Worm (Caenorhabditis elegans): ENCODE results near the gene DH11.5.

Gene DH11.5

DNA sequence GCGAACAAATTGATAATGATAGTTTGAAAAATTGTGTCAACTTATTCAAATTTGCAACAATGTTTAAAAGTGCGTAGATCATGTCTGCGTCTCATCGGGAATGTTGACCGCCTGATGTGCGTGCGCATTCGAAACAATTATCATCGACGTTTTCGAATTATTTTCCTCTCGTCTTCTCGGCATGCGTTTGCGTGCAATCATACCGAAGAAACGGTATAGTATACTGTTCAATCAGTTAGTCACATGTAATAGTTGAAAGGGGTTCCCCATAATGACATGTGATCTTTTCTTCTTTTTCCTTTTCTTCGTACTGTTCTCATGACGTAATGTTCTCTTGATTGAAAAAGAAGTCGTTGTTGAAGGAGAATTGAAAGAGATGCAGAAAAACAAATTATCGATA, 40.4 kb downstream of the DH11.5 start:
- TF ChIP-seq zip-8 (tag; optimal IDR thresholded peaks at IDR 0.05) (peak; percentile 2), ceh-43 (GFP tag; optimal IDR thresholded peaks at IDR 0.05) (no peak)

DNA sequence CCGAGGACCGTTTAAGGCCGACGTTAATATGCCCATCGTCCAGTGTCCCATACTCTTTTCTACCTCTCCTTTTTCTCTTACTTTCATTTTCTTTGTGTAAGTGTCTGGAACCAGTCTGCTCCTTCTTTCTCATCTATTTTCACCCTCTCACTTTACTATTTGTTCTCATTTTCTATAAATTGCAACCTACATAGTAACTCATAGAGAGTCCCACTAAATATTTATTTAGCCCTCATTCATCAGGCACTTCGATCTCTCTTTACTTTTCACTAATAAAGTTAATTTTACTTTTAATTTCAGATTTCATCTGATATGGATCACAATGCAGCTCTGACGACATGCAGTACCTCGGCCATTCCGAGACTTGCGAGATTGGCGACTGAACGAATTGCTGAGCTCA, 41.0 kb downstream of the DH11.5 start, which contains the start of gene zyg-11:
Gene zyg-11 (plus strand): TSS at position 301 of the 400 bp plus-strand sequence.
- TF ChIP-seq lsy-2 (tag; optimal IDR thresholded peaks at IDR 0.05): no peak
- no peak for TF ChIP-seq mls-2 (tag; optimal IDR thresholded peaks at IDR 0.05)
- no peak for TF ChIP-seq hlh-1 (tag; optimal IDR thresholded peaks at IDR 0.05)
- TF ChIP-seq blmp-1 (tag; optimal IDR thresholded peaks at IDR 0.05): no peak
- no peak for TF ChIP-seq lin-13 (tag; optimal IDR thresholded peaks at IDR 0.05)

DNA sequence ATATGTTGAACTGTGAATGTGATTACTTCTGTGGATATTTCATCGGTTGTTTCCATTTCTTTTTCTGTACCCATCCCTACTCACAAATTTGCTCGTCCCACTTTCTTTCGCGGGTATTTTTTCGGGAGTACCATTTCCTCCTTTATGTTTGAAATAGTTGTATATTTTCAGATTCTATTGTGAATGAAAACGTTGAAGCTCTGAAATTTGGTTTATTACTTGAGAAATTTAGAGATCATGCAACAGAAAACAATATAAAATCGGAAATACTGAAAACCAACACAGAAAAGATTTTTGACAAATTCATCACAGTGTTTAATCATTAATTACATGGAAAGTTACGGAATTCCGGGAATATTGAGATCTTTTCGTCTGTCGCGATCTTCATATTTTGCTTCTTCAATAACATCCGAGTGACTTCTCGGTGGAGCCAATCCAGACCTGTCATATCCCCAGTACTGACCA, 44.2 kb downstream of the DH11.5 start:
- no peak for TF ChIP-seq sem-2 (GFP tag; optimal IDR thresholded peaks at IDR 0.05)
- TF ChIP-seq mab-5 (tag; optimal IDR thresholded peaks at IDR 0.05): no peak
- TF ChIP-seq nhr-76 (tag; optimal IDR thresholded peaks at IDR 0.05): no peak
- TF ChIP-seq unc-120 (tag; optimal IDR thresholded peaks at IDR 0.05; ENCODE audit: poor library complexity, severe bottlenecking): no peak
- no peak for TF ChIP-seq ceh-43 (GFP tag; optimal IDR thresholded peaks at IDR 0.05)
- no peak for TF ChIP-seq blmp-1 (tag; optimal IDR thresholded peaks at IDR 0.05)
- no peak for TF ChIP-seq lin-13 (tag; optimal IDR thresholded peaks at IDR 0.05)
- no peak for TF ChIP-seq cnd-1 (tag; optimal IDR thresholded peaks at IDR 0.05)
- TF ChIP-seq snpc-4 (tag; optimal IDR thresholded peaks at IDR 0.05): no peak
- TF ChIP-seq sptf-1 (tag; optimal IDR thresholded peaks at IDR 0.05): no peak

DNA sequence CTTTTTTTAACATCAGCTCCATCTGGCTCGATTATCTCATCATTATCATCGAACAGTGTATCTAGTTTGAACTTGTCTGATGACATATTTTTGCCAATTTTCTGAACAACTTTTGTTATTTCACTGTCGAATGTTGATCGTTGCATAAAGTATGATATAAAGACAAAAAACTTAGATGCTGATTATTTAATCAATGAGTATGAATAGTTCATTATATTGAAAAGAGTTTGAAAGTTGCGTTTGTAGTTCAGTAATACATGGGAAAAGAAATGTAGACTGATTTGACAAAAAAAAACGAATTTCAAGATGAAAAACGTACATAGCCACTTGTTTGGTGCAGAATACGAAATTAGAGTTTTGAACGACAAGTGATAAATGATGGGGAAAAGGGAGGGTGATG, 46.1 kb downstream of the DH11.5 start, which contains the start of gene hda-2:
Gene hda-2 (minus strand): TSS at position 101 of the 400 bp plus-strand sequence.
- TF ChIP-seq mep-1 (tag; optimal IDR thresholded peaks at IDR 0.05) (no peak), lin-32 (GFP tag; optimal IDR thresholded peaks at IDR 0.05) (no peak), ham-2 (GFP tag; optimal IDR thresholded peaks at IDR 0.05) (no peak), hlh-1 (tag; optimal IDR thresholded peaks at IDR 0.05) (no peak), ztf-11 (tag; optimal IDR thresholded peaks at IDR 0.05) (no peak), ceh-39 (tag; optimal IDR thresholded peaks at IDR 0.05) (no peak)

DNA sequence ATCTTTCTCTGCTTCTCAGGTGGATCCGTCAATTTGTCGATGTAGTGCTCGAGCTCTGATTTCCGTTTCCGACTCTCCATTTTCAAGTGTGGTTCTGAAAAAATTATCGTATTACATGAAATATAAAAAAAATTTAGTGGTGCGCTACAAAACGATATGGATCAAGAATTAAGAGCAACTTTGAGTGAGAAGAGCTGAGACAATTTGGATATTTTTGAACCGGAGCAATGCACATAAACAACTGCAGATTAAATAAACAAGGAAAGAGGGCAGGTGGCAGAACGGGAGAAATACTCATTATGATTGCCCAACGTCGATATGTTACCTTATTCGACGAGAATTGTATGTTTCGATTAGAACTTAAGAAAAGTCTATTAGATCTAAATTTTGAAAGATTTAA, 51.3 kb downstream of the DH11.5 start, which contains the start of gene swsn-7:
Gene swsn-7 (minus strand): TSS at position 101 of the 400 bp plus-strand sequence.
- no peak for TF ChIP-seq ham-2 (GFP tag; optimal IDR thresholded peaks at IDR 0.05)
- TF ChIP-seq bed-3 (GFP tag; optimal IDR thresholded peaks at IDR 0.05): no peak
- TF ChIP-seq nhr-12 (tag; optimal IDR thresholded peaks at IDR 0.05): no peak
- no peak for TF ChIP-seq nhr-76 (tag; optimal IDR thresholded peaks at IDR 0.05)
- TF ChIP-seq drap-1 (GFP tag; optimal IDR thresholded peaks at IDR 0.05): no peak
- TF ChIP-seq lin-32 (GFP tag; optimal IDR thresholded peaks at IDR 0.05): no peak
- TF ChIP-seq blmp-1 (tag; optimal IDR thresholded peaks at IDR 0.05): no peak
- no peak for TF ChIP-seq pha-4 (tag; optimal IDR thresholded peaks at IDR 0.05)
- TF ChIP-seq ces-1 (GFP tag; optimal IDR thresholded peaks at IDR 0.05): no peak
- TF ChIP-seq nhr-237 (tag; optimal IDR thresholded peaks at IDR 0.05): no peak
- no peak for TF ChIP-seq mep-1 (tag; optimal IDR thresholded peaks at IDR 0.05)
- no peak for TF ChIP-seq sem-2 (GFP tag; optimal IDR thresholded peaks at IDR 0.05)
- TF ChIP-seq ceh-83 (GFP tag; optimal IDR thresholded peaks at IDR 0.05): no peak

DNA sequence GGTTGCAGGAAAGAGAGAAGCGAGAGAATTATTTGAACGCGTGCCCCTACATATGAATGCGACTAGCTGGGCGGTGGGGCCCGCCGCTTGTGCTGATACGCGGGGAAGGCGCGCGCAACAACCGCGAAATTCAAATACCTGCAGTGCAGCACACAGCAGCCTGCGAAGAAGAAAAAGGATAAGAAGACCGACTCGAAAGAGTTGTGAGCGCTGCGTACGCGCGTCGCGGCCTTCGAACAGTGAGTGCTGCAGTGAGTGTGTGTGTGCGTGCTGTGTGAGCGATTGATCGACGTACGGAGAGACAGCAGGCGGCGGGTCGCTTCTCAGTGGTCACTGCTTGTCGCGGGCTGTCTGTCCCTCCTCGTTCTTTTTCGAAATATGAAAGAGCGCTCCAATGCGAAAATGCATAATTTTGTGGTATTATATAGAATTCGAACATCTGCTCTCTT, 51.9 kb downstream of the DH11.5 start:
- TF ChIP-seq cnd-1 (tag; optimal IDR thresholded peaks at IDR 0.05) (peak; percentile 61), elt-1 (tag; optimal IDR thresholded peaks at IDR 0.05; ENCODE audit: borderline replicate concordance, insufficient read depth) (peak; percentile 33), sem-2 (GFP tag; optimal IDR thresholded peaks at IDR 0.05) (no peak), mls-2 (tag; optimal IDR thresholded peaks at IDR 0.05) (peak; percentile 75), sptf-1 (tag; optimal IDR thresholded peaks at IDR 0.05) (peak; percentile 74), ces-1 (GFP tag; optimal IDR thresholded peaks at IDR 0.05) (peak; percentile 31), drap-1 (GFP tag; optimal IDR thresholded peaks at IDR 0.05) (peak; percentile 82), snpc-4 (tag; optimal IDR thresholded peaks at IDR 0.05) (no peak), ztf-11 (tag; optimal IDR thresholded peaks at IDR 0.05) (peak; percentile 28), zip-8 (tag; optimal IDR thresholded peaks at IDR 0.05) (no peak), flh-1 (GFP tag; optimal IDR thresholded peaks at IDR 0.05) (peak; percentile 30), tbx-8 (GFP tag; optimal IDR thresholded peaks at IDR 0.05) (peak; percentile 57), mep-1 (tag; optimal IDR thresholded peaks at IDR 0.05) (peak; percentile 25), pha-4 (tag; optimal IDR thresholded peaks at IDR 0.05) (peak; percentile 85), unc-62 (GFP tag; optimal IDR thresholded peaks at IDR 0.05) (peak; percentile 79), hlh-1 (tag; optimal IDR thresholded peaks at IDR 0.05) (peak; percentile 75), ham-2 (GFP tag; optimal IDR thresholded peaks at IDR 0.05) (peak; percentile 91), lin-32 (GFP tag; optimal IDR thresholded peaks at IDR 0.05) (peak; percentile 60), lin-13 (tag; optimal IDR thresholded peaks at IDR 0.05) (peak; percentile 84), bed-3 (GFP tag; optimal IDR thresholded peaks at IDR 0.05) (no peak), M03D4.4 (tag; optimal IDR thresholded peaks at IDR 0.05) (peak; percentile 70), lsy-2 (tag; optimal IDR thresholded peaks at IDR 0.05) (peak; percentile 50), unc-120 (tag; optimal IDR thresholded peaks at IDR 0.05; ENCODE audit: poor library complexity, severe bottlenecking) (peak; percentile 80), nhr-237 (tag; optimal IDR thresholded peaks at IDR 0.05) (no peak)
